Worm (Caenorhabditis elegans) whole organism, mixed stage, embryonic: ENCODE results near the gene rpl-21.

Source experiments
- bed-3 ChIP-seq: fragments of 200-800 bp; sonication (Bioruptor generic); optimal IDR thresholded peaks from 3 replicates; lab custom pipeline; 2018; ENCODE audit warnings: mild to moderate bottlenecking, missing genetic modification characterization, moderate library complexity, missing compliant biosample characterization
- elt-1 ChIP-seq: sonication (generic microtip); optimal IDR thresholded peaks from 2 replicates; lab custom pipeline; 2017; ENCODE audit warnings: missing genetic modification characterization, mild to moderate bottlenecking, missing compliant biosample characterization, antibody characterized with exemption, moderate library complexity, borderline replicate concordance; ENCODE audit not compliant: insufficient read depth
- flh-1 ChIP-seq: fragments of 200-800 bp; sonication (Bioruptor generic); optimal IDR thresholded peaks from 2 replicates; lab custom pipeline; 2018; ENCODE audit warnings: mild to moderate bottlenecking, missing genetic modification characterization, moderate library complexity, missing compliant biosample characterization
- mab-5 ChIP-seq: fragments of 150-350 bp; optimal IDR thresholded peaks from 2 replicates; lab custom pipeline; 2014; ENCODE audit warnings: missing biosample characterization, missing genetic modification characterization
- nhr-12 ChIP-seq: fragments of 150-350 bp; optimal IDR thresholded peaks from 2 replicates; lab custom pipeline; 2014; ENCODE audit warnings: missing biosample characterization, missing genetic modification characterization
- nhr-28 ChIP-seq: fragments of 150-350 bp; optimal IDR thresholded peaks from 2 replicates; lab custom pipeline; 2014; ENCODE audit warnings: missing biosample characterization, missing genetic modification characterization
- nhr-76 ChIP-seq: sonication (generic microtip); optimal IDR thresholded peaks from 2 replicates; lab custom pipeline; 2017; ENCODE audit warnings: missing biosample characterization, missing genetic modification characterization
- snpc-4 ChIP-seq: fragments of 150-350 bp; optimal IDR thresholded peaks from 2 replicates; lab custom pipeline; 2014; ENCODE audit warnings: missing biosample characterization, missing genetic modification characterization

DNA sequence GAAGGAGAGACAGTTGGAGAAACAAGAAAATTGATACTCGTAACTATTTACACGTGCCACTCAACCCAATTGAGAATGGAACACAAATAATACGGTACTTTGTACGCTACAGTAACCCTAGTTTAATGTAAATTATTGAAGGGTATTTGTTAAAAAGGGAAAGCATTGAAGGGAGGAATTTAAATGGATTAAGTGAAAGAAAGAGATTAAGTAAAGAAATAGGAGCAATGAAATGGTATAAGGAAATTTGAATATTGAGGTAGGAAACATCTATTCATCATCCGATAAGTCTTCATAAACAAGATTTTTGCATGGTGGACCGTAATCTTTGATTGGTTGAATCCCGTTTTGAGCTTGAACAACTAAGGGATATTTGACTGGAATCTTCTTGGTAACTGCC is 18.7 kb downstream of the rpl-21 start:
- no peak for TF ChIP-seq nhr-28 (tag; lab: Kevin White, UChicago)
- no peak for TF ChIP-seq elt-1
- TF ChIP-seq snpc-4, result no peak
- TF ChIP-seq mab-5 (tag; lab: Kevin White, UChicago), result no peak
- no peak for TF ChIP-seq bed-3 (GFP tag; lab: Kevin White, UChicago)
- no peak for TF ChIP-seq flh-1 (GFP tag; lab: Kevin White, UChicago)
- no peak for TF ChIP-seq nhr-12 (tag; lab: Kevin White, UChicago)
- TF ChIP-seq nhr-76, result no peak
